Worm (Caenorhabditis elegans) whole organism, early embryonic: ENCODE data around the gene ncl-1.

ENCODE experiments used
- B0310.2 ChIP-seq: sonication (generic microtip); optimal IDR thresholded peaks from 2 replicates; lab custom pipeline; 2016; ENCODE audit warnings: mild to moderate bottlenecking, missing genetic modification characterization, missing compliant biosample characterization
- aly-1 ChIP-seq: sonication (generic microtip); optimal IDR thresholded peaks from 2 replicates; lab custom pipeline; 2016; ENCODE audit warnings: missing genetic modification characterization, missing compliant biosample characterization
- ama-1 ChIP-seq: fragments of 150-350 bp; optimal IDR thresholded peaks from 2 replicates; lab custom pipeline; 2014
- ets-7 ChIP-seq: sonication (generic microtip); optimal IDR thresholded peaks from 2 replicates; lab custom pipeline; 2016; ENCODE audit warnings: missing genotype, missing genetic modification characterization, missing compliant biosample characterization
- hmbx-1 ChIP-seq: sonication (generic microtip); optimal IDR thresholded peaks from 2 replicates; lab custom pipeline; 2016; ENCODE audit warnings: mild to moderate bottlenecking, missing genetic modification characterization, missing compliant biosample characterization
- hmg-4 ChIP-seq: fragments of 200-800 bp; sonication (Bioruptor generic); optimal IDR thresholded peaks from 2 replicates; lab custom pipeline; 2018; ENCODE audit warnings: mild to moderate bottlenecking, missing genetic modification characterization, missing compliant biosample characterization
- hnd-1 ChIP-seq: sonication (generic microtip); optimal IDR thresholded peaks from 2 replicates; lab custom pipeline; 2016; ENCODE audit warnings: missing genetic modification characterization, missing compliant biosample characterization
- pes-1 ChIP-seq: fragments of 200-800 bp; sonication (Bioruptor generic); IDR thresholded peaks from 2 replicates; pipeline ENCODE4 v1.3.6; 2022; ENCODE audit warnings: missing genetic modification reagents, missing genetic modification characterization, missing compliant biosample characterization
- scrt-1 ChIP-seq: fragments of 200-800 bp; sonication (Bioruptor generic); IDR thresholded peaks from 2 replicates; pipeline ENCODE4 v1.3.6; 2022; ENCODE audit warnings: missing genetic modification characterization, missing compliant biosample characterization
- sea-1 ChIP-seq: fragments of 200-800 bp; sonication (Bioruptor generic); conservative IDR thresholded peaks from 2 replicates; pipeline ENCODE4 v1.3.6; 2022; ENCODE audit warnings: missing genetic modification characterization, missing compliant biosample characterization
- tbx-11 ChIP-seq: fragments of 200-800 bp; sonication (Bioruptor generic); IDR thresholded peaks from 2 replicates; pipeline ENCODE4 v1.3.6; 2022; ENCODE audit warnings: missing genetic modification characterization, missing compliant biosample characterization
- tbx-37 ChIP-seq: fragments of 200-800 bp; sonication (Bioruptor generic); conservative IDR thresholded peaks from 2 replicates; pipeline ENCODE4 v1.3.6; 2022; ENCODE audit warnings: missing genetic modification reagents, missing genetic modification characterization, missing compliant biosample characterization

DNA sequence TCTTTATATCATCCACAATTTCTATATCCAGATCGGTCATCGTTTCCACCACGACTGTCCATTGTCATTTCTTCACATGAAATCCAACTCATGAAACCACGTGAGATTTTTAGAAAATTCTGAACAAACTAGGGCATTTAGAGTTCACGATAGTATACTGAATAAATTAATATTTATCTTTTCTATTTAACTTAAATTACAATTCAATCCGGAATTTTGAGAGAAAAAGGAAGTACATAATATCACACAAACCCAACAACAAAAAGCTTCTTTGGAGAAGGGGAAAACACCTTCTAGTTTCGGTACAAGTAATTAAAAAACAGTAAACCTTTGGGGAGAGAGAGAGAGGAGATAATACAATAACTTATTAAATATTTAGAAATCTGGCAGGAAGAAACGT, 47.9 kb downstream of the ncl-1 start, which contains the start of gene ZK686.5:
- TF ChIP-seq ets-7 (no peak), scrt-1 (GFP tag; lab: Robert Waterston, UW) (no peak), ama-1 (lab: Kevin White, UChicago) (no peak), hnd-1 (tag; lab: Kevin White, UChicago) (no peak), pes-1 (GFP tag; lab: Robert Waterston, UW) (no peak), hmg-4 (GFP tag; lab: Kevin White, UChicago) (no peak), tbx-11 (GFP tag; lab: Robert Waterston, UW) (no peak), aly-1 (tag; lab: Kevin White, UChicago) (no peak), B0310.2 (tag; lab: Kevin White, UChicago) (no peak), tbx-37 (GFP tag; lab: Robert Waterston, UW) (no peak), hmbx-1 (no peak), sea-1 (GFP tag; lab: Robert Waterston, UW) (no peak)
